Fruit fly (Drosophila melanogaster): ENCODE data around the gene lili.

lili gene

dm6 chr3R:24778218-24778739 lies 35.5 kb downstream of the lili start:
- TF ChIP-seq noc (tag; optimal IDR thresholded peaks at IDR 0.05), result no peak

dm6 chr3R:24777101-24777500 lies 36.7 kb downstream of the lili start:
- TF ChIP-seq noc (tag; optimal IDR thresholded peaks at IDR 0.05), result no peak

- no peak for TF ChIP-seq noc (tag; optimal IDR thresholded peaks at IDR 0.05)
Measured at dm6 chr3R:24773422-24773821, 40.4 kb downstream of the lili start.

- no peak for TF ChIP-seq noc (tag; optimal IDR thresholded peaks at IDR 0.05)
Measured at dm6 chr3R:24773016-24773415, 40.8 kb downstream of the lili start.

dm6 chr3R:24771273-24772231 lies 42.3 kb downstream of the lili start, which contains the start of gene CG42331:
Gene CG42331 (plus strand): TSS chr3R:24772181.
- TF ChIP-seq noc (tag; optimal IDR thresholded peaks at IDR 0.05), result peak; percentile 69

dm6 chr3R:24769601-24770000 lies 44.2 kb downstream of the lili start:
- no peak for TF ChIP-seq noc (tag; optimal IDR thresholded peaks at IDR 0.05)

dm6 chr3R:24768538-24769401 lies 45.0 kb downstream of the lili start, which contains the start of gene CG13631:
Gene CG13631 (plus strand): TSS chr3R:24769351.
- peak; percentile 32 for TF ChIP-seq noc (tag; optimal IDR thresholded peaks at IDR 0.05)

dm6 chr3R:24767667-24768340 lies 46.0 kb downstream of the lili start:
- no peak for TF ChIP-seq noc (tag; optimal IDR thresholded peaks at IDR 0.05)

- no peak for TF ChIP-seq noc (tag; optimal IDR thresholded peaks at IDR 0.05)
Measured at dm6 chr3R:24766684-24767083, 47.1 kb downstream of the lili start.

- TF ChIP-seq noc (tag; optimal IDR thresholded peaks at IDR 0.05), result no peak
Measured at dm6 chr3R:24764971-24765370, 48.8 kb downstream of the lili start, which contains the start of gene AstA. Gene AstA (minus strand): TSS chr3R:24765071.
